Worm (Caenorhabditis elegans) whole organism, young adult: ENCODE measurements around the gene D2024.1.

ENCODE experiments used
- B0261.1 ChIP-seq: sonication (generic microtip); optimal IDR thresholded peaks from 2 replicates; lab custom pipeline; 2016; ENCODE audit warnings: mild to moderate bottlenecking, missing genetic modification characterization, moderate library complexity, missing compliant biosample characterization
- C17E4.6 ChIP-seq: fragments of 200-800 bp; sonication (Bioruptor generic); IDR thresholded peaks from 2 replicates; pipeline ENCODE4 v1.3.6; 2022; ENCODE audit warnings: missing genetic modification reagents, missing genetic modification characterization, missing compliant biosample characterization
- Y56A3A.18 ChIP-seq: fragments of 200-800 bp; sonication (Bioruptor generic); IDR thresholded peaks from 2 replicates; pipeline ENCODE4 v1.3.6; 2022; ENCODE audit warnings: missing genetic modification reagents, missing genetic modification characterization, missing compliant biosample characterization
- Y95B8A.8 ChIP-seq: fragments of 200-800 bp; sonication (Bioruptor generic); IDR thresholded peaks from 2 replicates; pipeline ENCODE4 v1.3.6; 2022; ENCODE audit warnings: missing genetic modification reagents, missing genetic modification characterization, missing compliant biosample characterization
- aptf-2 ChIP-seq: fragments of 200-800 bp; sonication (Bioruptor generic); conservative IDR thresholded peaks from 2 replicates; pipeline ENCODE4 v1.3.6; 2022; ENCODE audit warnings: missing genetic modification reagents, missing genetic modification characterization, missing compliant biosample characterization
- ccch-3 ChIP-seq: fragments of 200-800 bp; sonication (Bioruptor generic); optimal IDR thresholded peaks from 2 replicates; lab custom pipeline; 2018; ENCODE audit warnings: mild to moderate bottlenecking, missing genetic modification characterization, missing compliant biosample characterization
- ceh-58 ChIP-seq: fragments of 200-800 bp; sonication (Bioruptor generic); IDR thresholded peaks from 2 replicates; pipeline ENCODE4 v1.3.6; 2022; ENCODE audit warnings: missing genetic modification characterization, missing compliant biosample characterization
- dox-1 ChIP-seq: fragments of 200-800 bp; sonication (Bioruptor generic); IDR thresholded peaks from 2 replicates; pipeline ENCODE4 v1.3.6; 2022; ENCODE audit warnings: missing genetic modification reagents, missing genetic modification characterization, missing compliant biosample characterization
- dpff-1 ChIP-seq: sonication (generic microtip); optimal IDR thresholded peaks from 2 replicates; lab custom pipeline; 2017; ENCODE audit warnings: mild to moderate bottlenecking, missing genetic modification characterization, missing compliant biosample characterization
- egrh-3 ChIP-seq: fragments of 200-800 bp; sonication (Bioruptor generic); IDR thresholded peaks from 2 replicates; pipeline ENCODE4 v1.3.6; 2022; ENCODE audit warnings: missing genetic modification reagents, missing genetic modification characterization, missing compliant biosample characterization
- hlh-12 ChIP-seq: sonication (generic microtip); optimal IDR thresholded peaks from 2 replicates; lab custom pipeline; 2016; ENCODE audit warnings: missing genetic modification characterization, missing compliant biosample characterization
- hmg-20 ChIP-seq: fragments of 200-800 bp; sonication (Bioruptor generic); IDR thresholded peaks from 2 replicates; pipeline ENCODE4 v1.3.6; 2022; ENCODE audit warnings: missing genetic modification reagents, missing genetic modification characterization, missing compliant biosample characterization
- mcd-1 ChIP-seq: fragments of 200-800 bp; sonication (Bioruptor generic); IDR thresholded peaks from 2 replicates; pipeline ENCODE4 v1.3.6; 2022; ENCODE audit warnings: missing genetic modification reagents, missing genetic modification characterization, missing compliant biosample characterization
- ztf-18 ChIP-seq: sonication (generic microtip); optimal IDR thresholded peaks from 2 replicates; lab custom pipeline; 2016; ENCODE audit warnings: missing genotype, mild to moderate bottlenecking, missing genetic modification characterization, missing compliant biosample characterization

Gene D2024.1

ce11 chrIV:7287474-7287873 lies 40.1 kb downstream of the D2024.1 start, which contains the start of gene F42C5.3 (continued):
- no peak for TF ChIP-seq hlh-12 (tag; lab: Kevin White, UChicago)

- TF ChIP-seq B0261.1 (tag; lab: Kevin White, UChicago) (no peak), C17E4.6 (GFP tag; lab: Robert Waterston, UW) (no peak), ztf-18 (tag; lab: Kevin White, UChicago) (no peak), mcd-1 (GFP tag; lab: Robert Waterston, UW) (no peak), ceh-58 (GFP tag; lab: Robert Waterston, UW) (no peak), dpff-1 (no peak), ccch-3 (no peak)
Observed at ce11 chrIV:7291066-7291465, 43.7 kb downstream of the D2024.1 start.

- no peak for TF ChIP-seq Y56A3A.18 (GFP tag; lab: Robert Waterston, UW)
- TF ChIP-seq dox-1 (GFP tag; lab: Robert Waterston, UW), result no peak
- no peak for TF ChIP-seq Y95B8A.8 (GFP tag; lab: Robert Waterston, UW)
- no peak for TF ChIP-seq ceh-58 (GFP tag; lab: Robert Waterston, UW)
- TF ChIP-seq egrh-3 (GFP tag; lab: Robert Waterston, UW), result no peak
- no peak for TF ChIP-seq hmg-20
- TF ChIP-seq aptf-2, result no peak
Observed at ce11 chrIV:7291957-7292356, 44.6 kb downstream of the D2024.1 start, which contains the start of gene F42C5.4. Gene F42C5.4, minus strand, starts transcription at chrIV:7292127.

- no peak for TF ChIP-seq aptf-2
Observed at ce11 chrIV:7294121-7294520, 46.8 kb downstream of the D2024.1 start, which contains the start of gene F42C5.5. Gene F42C5.5, minus strand, starts transcription at chrIV:7294221.
